Worm (Caenorhabditis elegans): Measurements from ENCODE around the gene F30H5.3.

The F30H5.3 gene

DNA sequence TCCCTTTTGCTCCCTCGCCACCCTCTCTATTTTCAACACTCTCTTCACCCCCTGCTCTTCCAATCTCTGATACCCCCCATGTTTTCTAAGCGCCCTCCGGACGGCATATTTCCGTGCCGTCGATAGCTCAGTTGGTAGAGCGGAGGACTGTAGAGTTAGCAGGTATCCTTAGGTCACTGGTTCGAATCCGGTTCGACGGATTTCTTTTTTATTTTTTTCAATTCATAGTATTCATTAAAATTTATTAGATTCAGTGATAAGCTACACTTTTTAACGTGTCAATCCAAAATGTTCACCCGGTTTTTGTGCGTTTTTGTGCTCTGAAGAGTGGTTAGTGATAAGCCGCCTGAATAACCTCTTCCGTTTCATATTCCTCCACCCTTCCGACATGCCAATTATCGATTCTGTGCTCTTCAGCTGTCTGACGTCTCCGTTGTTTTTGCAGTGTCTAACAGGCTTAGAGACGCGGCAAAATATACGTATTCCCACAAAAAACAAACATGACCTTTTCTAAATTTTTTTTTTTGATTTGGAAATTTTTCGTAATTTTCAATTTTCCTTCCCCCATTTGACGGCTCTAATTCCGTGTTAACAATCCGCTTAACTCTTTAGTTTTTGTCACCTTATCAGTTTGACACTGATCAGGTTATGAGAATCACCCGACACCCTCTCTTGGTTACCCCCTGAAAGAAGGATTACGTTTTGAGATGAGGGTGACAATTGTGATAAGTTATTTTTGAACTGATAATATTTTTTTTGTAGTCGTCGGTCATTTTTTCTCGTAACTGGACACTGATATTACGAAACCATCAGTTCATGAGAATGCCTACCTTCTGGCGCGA lies 23.5 kb upstream of the F30H5.3 start (continued):
- TF ChIP-seq saeg-2 (GFP tag; IDR thresholded peaks at IDR 0.05) (0 out of 2 replicates have a peak, but pooled peaks have one; percentile 42), zag-1 (tag; optimal IDR thresholded peaks at IDR 0.05) (no peak), lin-39 (tag; optimal IDR thresholded peaks at IDR 0.05) (no peak), lin-15B (tag; optimal IDR thresholded peaks at IDR 0.05) (no peak), fkh-10 (GFP tag; optimal IDR thresholded peaks at IDR 0.05) (no peak), lin-38 (GFP tag; IDR thresholded peaks at IDR 0.05) (no peak), hlh-30 (tag; optimal IDR thresholded peaks at IDR 0.05; ENCODE audit: insufficient read depth) (peak; percentile 13), lin-29 (GFP tag; IDR thresholded peaks at IDR 0.05) (no peak), unc-62 (GFP tag; optimal IDR thresholded peaks at IDR 0.05 in 1 of 2) (peak in 1 of 2 experiments; percentile 64), unc-62 (tag; optimal IDR thresholded peaks at IDR 0.05) (no peak), Y105C5A.15 (GFP tag; IDR thresholded peaks at IDR 0.05) (no peak), nhr-10 (tag; optimal IDR thresholded peaks at IDR 0.05) (no peak), egl-43 (GFP tag; IDR thresholded peaks at IDR 0.05) (peak; percentile 72; the same call in 1 of the 2 replicates), arid-1 (GFP tag; conservative IDR thresholded peaks at IDR 0.05) (peak; percentile 55; the same call in 1 of the 2 replicates), nhr-11 (tag; optimal IDR thresholded peaks at IDR 0.05) (no peak), spr-1 (tag; optimal IDR thresholded peaks at IDR 0.05) (peak; percentile 55), vab-7 (GFP tag; IDR thresholded peaks at IDR 0.05) (no peak; the same call in 1 of the 2 replicates), cey-2 (tag; optimal IDR thresholded peaks at IDR 0.05; ENCODE audit: borderline replicate concordance, insufficient read depth) (no peak), tag-97 (GFP tag; IDR thresholded peaks at IDR 0.05) (no peak), jun-1 (tag; optimal IDR thresholded peaks at IDR 0.05) (no peak)

DNA sequence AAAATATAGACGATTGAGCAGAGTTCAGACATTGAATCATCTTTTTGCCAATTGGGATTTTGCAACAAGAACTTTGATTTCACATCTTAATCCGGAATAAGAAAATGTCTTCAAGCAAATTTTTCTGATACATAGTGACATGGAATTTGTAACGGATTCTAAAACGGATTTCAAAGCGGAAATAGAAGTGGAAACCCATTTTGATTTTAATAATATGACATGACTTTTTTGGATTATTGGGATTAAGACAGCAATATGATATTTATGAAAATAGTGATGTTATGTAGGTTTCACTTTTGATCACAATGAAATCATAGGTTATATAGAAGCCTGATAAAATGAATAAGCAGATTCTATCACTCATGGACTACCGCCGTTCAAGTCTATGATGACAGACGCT lies 20.1 kb upstream of the F30H5.3 start:
- TF ChIP-seq jun-1 (tag; optimal IDR thresholded peaks at IDR 0.05) (no peak), aha-1 (tag) (peak; percentile 54)

DNA sequence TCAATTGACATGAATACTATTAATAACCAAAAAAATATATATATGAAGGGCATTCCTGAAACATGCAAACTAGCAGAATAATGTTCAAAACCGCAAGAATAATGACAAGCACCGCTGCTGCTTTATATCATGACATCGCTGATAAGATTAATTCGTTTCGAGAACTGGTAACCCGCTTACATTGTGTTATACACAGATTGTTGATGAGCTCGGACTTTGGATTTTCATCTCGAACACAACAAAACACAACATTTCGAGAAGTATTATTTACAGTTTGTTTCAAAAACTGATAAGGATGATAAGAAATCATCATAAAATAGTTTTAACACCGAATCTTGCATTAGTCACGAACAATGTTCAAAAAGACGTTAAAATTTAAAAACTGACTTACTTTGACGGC lies 18.9 kb upstream of the F30H5.3 start:
- TF ChIP-seq daf-19 (GFP tag; conservative IDR thresholded peaks at IDR 0.05) (no peak), dmd-6 (GFP tag; IDR thresholded peaks at IDR 0.05) (peak; percentile 25; the same call in 1 of the 2 replicates), unc-62 (GFP tag; optimal IDR thresholded peaks at IDR 0.05 in 1 of 2) (peak in 1 of 2 experiments; percentile 55), unc-62 (tag; optimal IDR thresholded peaks at IDR 0.05) (no peak), ceh-44 (GFP tag; IDR thresholded peaks at IDR 0.05) (no peak), daf-16 (GFP tag; optimal IDR thresholded peaks at IDR 0.05) (no peak), daf-16 (tag; optimal IDR thresholded peaks at IDR 0.05) (peak; percentile 97), ceh-32 (tag; optimal IDR thresholded peaks at IDR 0.05; ENCODE audit: poor library complexity) (no peak), mxl-2 (GFP tag; conservative IDR thresholded peaks at IDR 0.05) (no peak), ces-1 (GFP tag; optimal IDR thresholded peaks at IDR 0.05) (no peak), hmg-1.1 (GFP tag; IDR thresholded peaks at IDR 0.05) (no peak), snpc-4 (tag; optimal IDR thresholded peaks at IDR 0.05) (no peak), nhr-28 (tag; optimal IDR thresholded peaks at IDR 0.05) (peak; percentile 7)

DNA sequence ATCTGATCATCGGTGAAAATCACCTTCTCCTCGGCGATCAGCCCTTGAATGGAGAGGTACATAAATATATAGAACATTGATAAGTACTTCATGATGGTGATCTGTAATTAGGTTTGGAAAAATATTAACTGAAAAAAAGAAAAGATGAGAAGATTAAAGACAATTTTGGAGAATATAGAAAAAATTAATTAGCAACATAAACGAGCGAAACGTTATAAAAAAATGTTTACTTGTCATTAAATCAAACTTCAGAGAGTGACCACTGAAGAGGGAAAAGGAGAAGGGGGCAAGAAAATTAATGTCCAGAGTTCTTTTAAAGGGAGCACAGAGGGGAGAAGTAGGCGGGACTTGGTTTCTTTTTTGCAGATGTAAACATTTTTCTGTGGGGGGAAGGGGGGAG lies 14.8 kb upstream of the F30H5.3 start, which contains the start of gene T22F7.4:
T22F7.4 (minus strand) TSS at position 101 of the 400 bp plus-strand sequence.
- TF ChIP-seq madf-5 (GFP tag; IDR thresholded peaks at IDR 0.05) (no peak), pqm-1 (tag; optimal IDR thresholded peaks at IDR 0.05) (no peak), nhr-41 (GFP tag; IDR thresholded peaks at IDR 0.05) (no peak), R02D3.7 (tag; optimal IDR thresholded peaks at IDR 0.05) (no peak), rbr-2 (tag; optimal IDR thresholded peaks at IDR 0.05) (no peak), egl-27 (tag; optimal IDR thresholded peaks at IDR 0.05) (no peak), Y48G9A.11 (GFP tag; IDR thresholded peaks at IDR 0.05) (no peak), lin-13 (GFP tag; optimal IDR thresholded peaks at IDR 0.05) (no peak), ceh-62 (tag; optimal IDR thresholded peaks at IDR 0.05) (no peak), dpl-1 (GFP tag; optimal IDR thresholded peaks at IDR 0.05) (no peak), fos-1 (tag; optimal IDR thresholded peaks at IDR 0.05) (no peak), spr-1 (tag; optimal IDR thresholded peaks at IDR 0.05) (no peak), jun-1 (tag; optimal IDR thresholded peaks at IDR 0.05) (no peak), hif-1 (tag; optimal IDR thresholded peaks at IDR 0.05) (no peak)
